Worm (Caenorhabditis elegans): ENCODE measurements around the gene lit-1.

ce11 chrIII:13732665-13733064 lies 30.9 kb downstream of the lit-1 start:
- no peak for TF ChIP-seq syd-9 (tag; optimal IDR thresholded peaks at IDR 0.05)
- TF ChIP-seq ceh-19 (GFP tag; optimal IDR thresholded peaks at IDR 0.05) = no peak
- no peak for TF ChIP-seq pros-1 (tag; optimal IDR thresholded peaks at IDR 0.05)
- TF ChIP-seq ama-1 (optimal IDR thresholded peaks at IDR 0.05) = no peak
- TF ChIP-seq hlh-15 (tag; optimal IDR thresholded peaks at IDR 0.05) = no peak
- TF ChIP-seq dve-1 (tag; optimal IDR thresholded peaks at IDR 0.05) = no peak
- TF ChIP-seq nhr-11 (tag; optimal IDR thresholded peaks at IDR 0.05) = no peak
- no peak for TF ChIP-seq pha-4 (tag; optimal IDR thresholded peaks at IDR 0.05)
